Fruit fly (Drosophila melanogaster): ENCODE results near the gene Slbp.

Gene Slbp

dm6 chr3R:29148072-29148471, 5.0 kb downstream of the Slbp start, which contains the start of the genes CG11882 and Pglym78 (continued):
- TF ChIP-seq Xrp1 (GFP tag; IDR thresholded peaks at IDR 0.05) (peak; percentile 20; the same call in 1 of the 2 replicates), Abd-B (GFP tag; optimal IDR thresholded peaks at IDR 0.05) (no peak), ro (GFP tag; IDR thresholded peaks at IDR 0.05) (no peak), CG15269 (tag; optimal IDR thresholded peaks at IDR 0.05) (no peak), GATAe (GFP tag; conservative IDR thresholded peaks at IDR 0.05) (no peak), CG6683 (GFP tag; optimal IDR thresholded peaks at IDR 0.05) (no peak), gcm2 (GFP tag; optimal IDR thresholded peaks at IDR 0.05) (no peak), CG6813 (GFP tag; optimal IDR thresholded peaks at IDR 0.05) (no peak), CG6854 (GFP tag; optimal IDR thresholded peaks at IDR 0.05) (peak; percentile 21), Ssrp (tag; optimal IDR thresholded peaks at IDR 0.05) (no peak), sr (GFP tag; IDR thresholded peaks at IDR 0.05) (no peak), Taf1 (GFP tag; IDR thresholded peaks at IDR 0.05) (no peak), CrebB (tag; optimal IDR thresholded peaks at IDR 0.05) (peak; percentile 67), croc (GFP tag; conservative IDR thresholded peaks at IDR 0.05) (no peak), HLH3B (GFP tag; IDR thresholded peaks at IDR 0.05) (no peak), D (optimal IDR thresholded peaks at IDR 0.05) (peak; percentile 77), D (GFP tag; optimal IDR thresholded peaks at IDR 0.05) (no peak), Nf-YC (tag; optimal IDR thresholded peaks at IDR 0.05) (peak; percentile 37), ac (GFP tag; optimal IDR thresholded peaks at IDR 0.05) (no peak), gem (tag; optimal IDR thresholded peaks at IDR 0.05) (no peak), CG32767 (GFP tag; IDR thresholded peaks at IDR 0.05) (0 out of 2 replicates have a peak, but pooled peaks have one; percentile 30), cwo (GFP tag; optimal IDR thresholded peaks at IDR 0.05) (no peak), CG12071 (GFP tag; optimal IDR thresholded peaks at IDR 0.05) (no peak), Sox100B (GFP tag; optimal IDR thresholded peaks at IDR 0.05) (no peak), Dek (tag; optimal IDR thresholded peaks at IDR 0.05) (no peak), CG14014 (GFP tag; IDR thresholded peaks at IDR 0.05) (peak; percentile 23; the same call in 1 of the 2 replicates)

dm6 chr3R:29146710-29147109, 6.4 kb downstream of the Slbp start, which contains the start of gene CG14511:
Gene CG14511 (minus strand): TSS chr3R:29146893.
- TF ChIP-seq CG34224 (GFP tag; IDR thresholded peaks at IDR 0.05; ENCODE audit: partially characterized antibody) (peak; percentile 61), slbo (GFP tag; IDR thresholded peaks at IDR 0.05) (no peak), cwo (GFP tag; optimal IDR thresholded peaks at IDR 0.05) (no peak), CG13287 (GFP tag; IDR thresholded peaks at IDR 0.05; ENCODE audit: partially characterized antibody) (peak; percentile 48; the same call in 1 of the 2 replicates), Fer1 (GFP tag; optimal IDR thresholded peaks at IDR 0.05) (no peak), CG9817 (tag; optimal IDR thresholded peaks at IDR 0.05) (no peak), mld (GFP tag; IDR thresholded peaks at IDR 0.05; ENCODE audit: partially characterized antibody) (0 out of 3 replicates have a peak, but pooled peaks have one; percentile 21), Scr (GFP tag; IDR thresholded peaks at IDR 0.05; ENCODE audit: partially characterized antibody) (peak; percentile 41; the same call in 1 of the 2 replicates), Hr78 (GFP tag; optimal IDR thresholded peaks at IDR 0.05) (peak in 1 of 2 experiments; percentile 78), Dref (GFP tag; IDR thresholded peaks at IDR 0.05) (peak; percentile 62), az2 (GFP tag; optimal IDR thresholded peaks at IDR 0.05) (no peak), CG14860 (GFP tag; IDR thresholded peaks at IDR 0.05; ENCODE audit: partially characterized antibody) (0 out of 3 replicates have a peak, but pooled peaks have one; percentile 18), ara (GFP tag; IDR thresholded peaks at IDR 0.05) (no peak), pzg (GFP tag; optimal IDR thresholded peaks at IDR 0.05) (peak; percentile 26), CG12659 (GFP tag; optimal IDR thresholded peaks at IDR 0.05) (no peak), zfh2 (GFP tag; optimal IDR thresholded peaks at IDR 0.05) (no peak), ind (GFP tag; optimal IDR thresholded peaks at IDR 0.05) (no peak), inv (GFP tag; IDR thresholded peaks at IDR 0.05; ENCODE audit: partially characterized antibody) (no peak), MBD-R2 (GFP tag; IDR thresholded peaks at IDR 0.05) (peak; percentile 66), da (GFP tag; optimal IDR thresholded peaks at IDR 0.05) (no peak), CG9215 (GFP tag; IDR thresholded peaks at IDR 0.05) (no peak), zen2 (GFP tag; IDR thresholded peaks at IDR 0.05; ENCODE audit: partially characterized antibody) (no peak), sob (GFP tag; IDR thresholded peaks at IDR 0.05) (no peak), CG12769 (tag; optimal IDR thresholded peaks at IDR 0.05) (no peak), gsb (GFP tag; IDR thresholded peaks at IDR 0.05) (no peak), Abd-B (GFP tag; optimal IDR thresholded peaks at IDR 0.05) (no peak)

All from whole organism, embryonic.